Worm (Caenorhabditis elegans) whole organism, L3 larva: ENCODE results near the gene nep-8.
"Not testable (repeated sequence)": the region's sequence is repeated elsewhere in the genome, so short reads cannot be mapped to it uniquely, and the experiment has no call there.

Source experiments
- ZK546.5 ChIP-seq: sonication (generic microtip); optimal IDR thresholded peaks from 2 replicates; lab custom pipeline; 2017; ENCODE audit warnings: missing biosample characterization, missing genetic modification characterization
- ama-1 ChIP-seq: fragments of 150-350 bp; optimal IDR thresholded peaks from 2 replicates; lab custom pipeline; 2018
- elt-2 ChIP-seq: sonication (generic microtip); optimal IDR thresholded peaks from 2 replicates; lab custom pipeline; 2016; ENCODE audit warnings: missing genetic modification reagents, mild to moderate bottlenecking, missing genetic modification characterization, missing compliant biosample characterization
- fkh-2 ChIP-seq: fragments of 150-350 bp; optimal IDR thresholded peaks from 2 replicates; lab custom pipeline; 2014; ENCODE audit warnings: missing biosample characterization, missing genetic modification reagents, missing genetic modification characterization
- hmg-11 ChIP-seq: sonication (generic microtip); optimal IDR thresholded peaks from 2 replicates; lab custom pipeline; 2016; ENCODE audit warnings: missing genetic modification characterization, missing compliant biosample characterization
- jun-1 ChIP-seq: fragments of 150-350 bp; optimal IDR thresholded peaks from 2 replicates; lab custom pipeline; 2014; ENCODE audit warnings: missing biosample characterization, missing genetic modification reagents, missing genetic modification characterization
- lin-15B ChIP-seq: fragments of 150-350 bp; optimal IDR thresholded peaks from 2 replicates; lab custom pipeline; 2014; ENCODE audit warnings: missing biosample characterization, missing genetic modification characterization
- nhr-11 ChIP-seq: fragments of 150-350 bp; optimal IDR thresholded peaks from 2 replicates; lab custom pipeline; 2014; ENCODE audit warnings: missing biosample characterization, missing genetic modification characterization

DNA sequence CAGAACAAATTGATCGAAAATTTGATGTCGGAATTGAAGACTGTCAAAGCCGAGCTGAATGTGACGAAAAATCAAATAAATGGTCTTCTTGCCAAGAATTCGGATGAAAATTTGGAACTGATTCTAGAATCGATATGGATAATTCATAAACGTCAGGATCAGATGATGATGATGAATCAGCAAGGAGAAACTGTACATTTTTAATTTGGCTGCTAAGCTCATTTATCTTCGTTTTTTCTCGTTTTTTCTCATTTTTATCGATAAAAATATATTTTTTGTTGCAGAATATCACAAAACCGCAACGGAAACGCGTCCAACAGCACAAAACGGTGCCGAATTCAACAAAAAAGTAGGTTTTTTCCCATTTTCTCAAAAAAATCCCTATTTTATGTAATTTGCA lies 45.9 kb downstream of the nep-8 start, which contains the start of gene C16C8.14:
- TF ChIP-seq ZK546.5; jun-1 (tag; lab: Kevin White, UChicago); hmg-11 (tag; lab: Kevin White, UChicago); nhr-11 (tag; lab: Kevin White, UChicago); lin-15B (tag; lab: Kevin White, UChicago); ama-1; fkh-2 (tag; lab: Kevin White, UChicago); elt-2 (tag; lab: Kevin White, UChicago): not testable (repeated sequence)
